Fruit fly (Drosophila melanogaster): ENCODE measurements around the gene mbf1.
A peak's percentile ranks its signal among the peaks of the same experiment; 100 is the strongest.

mbf1 gene

dm6 chr3L:16615132-16615709 lies 41.0 kb downstream of the mbf1 start, which contains the start of gene Mo25 (continued):
- TF ChIP-seq CG10209 (GFP tag; optimal IDR thresholded peaks at IDR 0.05) (peak; percentile 3), CG2116 (GFP tag; optimal IDR thresholded peaks at IDR 0.05) (peak; percentile 84), vfl (GFP tag; optimal IDR thresholded peaks at IDR 0.05) (peak; percentile 32), MESR4 (GFP tag; optimal IDR thresholded peaks at IDR 0.05) (peak; percentile 84), CG7839 (tag; optimal IDR thresholded peaks at IDR 0.05) (peak; percentile 51), CG11723 (GFP tag; optimal IDR thresholded peaks at IDR 0.05) (no peak), Hr78 (GFP tag; optimal IDR thresholded peaks at IDR 0.05) (no peak), CG2678 (tag; optimal IDR thresholded peaks at IDR 0.05) (no peak), wor (GFP tag; IDR thresholded peaks at IDR 0.05) (no peak), bigmax (GFP tag; optimal IDR thresholded peaks at IDR 0.05) (no peak), Hr3 (GFP tag; optimal IDR thresholded peaks at IDR 0.05) (peak; percentile 42), CG6813 (GFP tag; optimal IDR thresholded peaks at IDR 0.05) (peak; percentile 9), tna (GFP tag; IDR thresholded peaks at IDR 0.05; ENCODE audit: partially characterized antibody) (peak; percentile 55), B-H2 (GFP tag; optimal IDR thresholded peaks at IDR 0.05) (peak; percentile 78), Camta (GFP tag; optimal IDR thresholded peaks at IDR 0.05) (no peak), zfh1 (GFP tag; IDR thresholded peaks at IDR 0.05) (no peak), Deaf1 (tag; optimal IDR thresholded peaks at IDR 0.05) (peak; percentile 17), bab2 (GFP tag; optimal IDR thresholded peaks at IDR 0.05) (no peak), ranshi (GFP tag; IDR thresholded peaks at IDR 0.05) (no peak), row (GFP tag; IDR thresholded peaks at IDR 0.05) (peak; percentile 58; the same call in 2 of the 3 replicates), sug (tag; optimal IDR thresholded peaks at IDR 0.05) (peak; percentile 52), HmgD (GFP tag; optimal IDR thresholded peaks at IDR 0.05) (no peak), Awh (GFP tag; IDR thresholded peaks at IDR 0.05) (no peak), CG16813 (GFP tag; IDR thresholded peaks at IDR 0.05; ENCODE audit: partially characterized antibody) (peak; percentile 69), CG8089 (GFP tag; optimal IDR thresholded peaks at IDR 0.05) (no peak), Scr (GFP tag; IDR thresholded peaks at IDR 0.05; ENCODE audit: partially characterized antibody) (peak; percentile 72), CG12299 (tag; optimal IDR thresholded peaks at IDR 0.05) (peak; percentile 11), corto (GFP tag; optimal IDR thresholded peaks at IDR 0.05) (no peak), CG12104 (GFP tag; optimal IDR thresholded peaks at IDR 0.05) (no peak), CG7928 (GFP tag; optimal IDR thresholded peaks at IDR 0.05) (peak; percentile 93), gce (GFP tag; IDR thresholded peaks at IDR 0.05) (no peak), pnt (GFP tag; optimal IDR thresholded peaks at IDR 0.05) (no peak), Optix (GFP tag; IDR thresholded peaks at IDR 0.05) (no peak), CG6791 (GFP tag; IDR thresholded peaks at IDR 0.05; ENCODE audit: partially characterized antibody) (peak; percentile 76), Gsc (GFP tag; IDR thresholded peaks at IDR 0.05) (no peak), HLH3B (GFP tag; IDR thresholded peaks at IDR 0.05) (peak; percentile 32; the same call in 1 of the 2 replicates), ind (GFP tag; optimal IDR thresholded peaks at IDR 0.05) (peak; percentile 40), CG11398 (GFP tag; optimal IDR thresholded peaks at IDR 0.05) (no peak), al (GFP tag; IDR thresholded peaks at IDR 0.05) (no peak), CG12391 (tag; optimal IDR thresholded peaks at IDR 0.05) (peak; percentile 69), dm (GFP tag; optimal IDR thresholded peaks at IDR 0.05) (no peak), CG11456 (GFP tag; IDR thresholded peaks at IDR 0.05) (no peak), p53 (GFP tag; optimal IDR thresholded peaks at IDR 0.05) (no peak), hbn (GFP tag; IDR thresholded peaks at IDR 0.05; ENCODE audit: partially characterized antibody) (peak; percentile 79), salm (tag; optimal IDR thresholded peaks at IDR 0.05) (no peak), onecut (GFP tag; IDR thresholded peaks at IDR 0.05) (peak; percentile 29; the same call in 1 of the 2 replicates), nerfin-2 (GFP tag; IDR thresholded peaks at IDR 0.05; ENCODE audit: partially characterized antibody) (no peak), CG1792 (GFP tag; optimal IDR thresholded peaks at IDR 0.05) (no peak), CG43689 (GFP tag; IDR thresholded peaks at IDR 0.05) (no peak), Hey (tag; optimal IDR thresholded peaks at IDR 0.05) (no peak)

Measured in whole organism, embryonic.